Worm (Caenorhabditis elegans) whole organism, early embryonic: Measurements from ENCODE around the gene F53F8.3.

ENCODE experiments used
- B0310.2 ChIP-seq: sonication (generic microtip); optimal IDR thresholded peaks from 2 replicates; lab custom pipeline; 2016; ENCODE audit warnings: mild to moderate bottlenecking, missing genetic modification characterization, missing compliant biosample characterization
- F13C5.2 ChIP-seq: sonication (generic microtip); optimal IDR thresholded peaks from 2 replicates; lab custom pipeline; 2017; ENCODE audit warnings: mild to moderate bottlenecking, missing genetic modification characterization, inconsistent platforms, missing compliant biosample characterization
- ama-1 ChIP-seq: fragments of 150-350 bp; optimal IDR thresholded peaks from 2 replicates; lab custom pipeline; 2014
- ceh-36 ChIP-seq: sonication (generic microtip); optimal IDR thresholded peaks from 2 replicates; lab custom pipeline; 2016; ENCODE audit warnings: missing genetic modification characterization, inconsistent platforms, missing compliant biosample characterization
- hnd-1 ChIP-seq: sonication (generic microtip); optimal IDR thresholded peaks from 2 replicates; lab custom pipeline; 2016; ENCODE audit warnings: missing genetic modification characterization, missing compliant biosample characterization
- pes-1 ChIP-seq: fragments of 200-800 bp; sonication (Bioruptor generic); IDR thresholded peaks from 2 replicates; pipeline ENCODE4 v1.3.6; 2022; ENCODE audit warnings: missing genetic modification reagents, missing genetic modification characterization, missing compliant biosample characterization
- tbx-37 ChIP-seq: fragments of 200-800 bp; sonication (Bioruptor generic); conservative IDR thresholded peaks from 2 replicates; pipeline ENCODE4 v1.3.6; 2022; ENCODE audit warnings: missing genetic modification reagents, missing genetic modification characterization, missing compliant biosample characterization
- tra-4 ChIP-seq: sonication (generic microtip); optimal IDR thresholded peaks from 2 replicates; lab custom pipeline; 2017; ENCODE audit warnings: missing genetic modification characterization, missing compliant biosample characterization

ce11 chrV:20681824-20682223, 7.5 kb downstream of the F53F8.3 start:
- TF ChIP-seq B0310.2 (tag; lab: Kevin White, UChicago), result no peak
- TF ChIP-seq tra-4, result no peak
- 0 out of 2 replicates have a peak, but pooled peaks have one; percentile 20 for TF ChIP-seq pes-1
- no peak for TF ChIP-seq ama-1 (lab: Kevin White, UChicago)
- no peak for TF ChIP-seq ceh-36 (tag; lab: Kevin White, UChicago)
- no peak for TF ChIP-seq hnd-1 (tag; lab: Kevin White, UChicago)
- TF ChIP-seq tbx-37 (GFP tag; lab: Robert Waterston, UW), result no peak
- no peak for TF ChIP-seq F13C5.2 (tag; lab: Kevin White, UChicago)
